Worm (Caenorhabditis elegans) whole organism, L4 larva: ENCODE results near the gene micu-1.
A peak's percentile ranks its signal among the peaks of the same experiment; 100 is the strongest.

ENCODE experiments used
- F37D6.2 ChIP-seq: sonication (generic microtip); optimal IDR thresholded peaks from 2 replicates; lab custom pipeline; 2016; ENCODE audit warnings: mild to moderate bottlenecking, missing genetic modification characterization, missing compliant biosample characterization
- R02D3.7 ChIP-seq: fragments of 150-350 bp; sonication (generic microtip); optimal IDR thresholded peaks from 3 replicates; lab custom pipeline; 2014; ENCODE audit warnings: missing biosample characterization, missing genetic modification characterization
- Y105C5A.15 ChIP-seq: fragments of 200-800 bp; sonication (Bioruptor generic); IDR thresholded peaks from 2 replicates; pipeline ENCODE4 v1.3.6; 2022; ENCODE audit warnings: missing genetic modification characterization, missing compliant biosample characterization
- ZK546.5 ChIP-seq, 2 experiments: sonication (generic microtip); optimal IDR thresholded peaks; 2 replicates each; lab custom pipeline; 2017; ENCODE audit warnings: missing biosample characterization in 2 of 2, missing genetic modification characterization in 2 of 2
- aha-1 ChIP-seq: fragments of 150-350 bp; peaks from one replicate; lab custom pipeline; 2014; ENCODE audit warnings: missing biosample characterization, missing genetic modification characterization
- ceh-62 ChIP-seq: sonication (generic microtip); optimal IDR thresholded peaks from 2 replicates; lab custom pipeline; 2017; ENCODE audit warnings: missing biosample characterization, missing genetic modification characterization
- cey-2 ChIP-seq: sonication (generic microtip); optimal IDR thresholded peaks from 3 replicates; lab custom pipeline; 2017; ENCODE audit warnings: missing genetic modification characterization, mild to moderate bottlenecking, missing compliant biosample characterization, antibody characterized with exemption, borderline replicate concordance; ENCODE audit not compliant: insufficient read depth
- ctbp-1 ChIP-seq: fragments of 200-800 bp; sonication (Bioruptor generic); IDR thresholded peaks from 2 replicates; pipeline ENCODE4 v1.3.6; 2022; ENCODE audit warnings: missing genetic modification reagents, missing genetic modification characterization, missing compliant biosample characterization
- dmd-6 ChIP-seq: fragments of 200-800 bp; sonication (Bioruptor generic); IDR thresholded peaks from 2 replicates; pipeline ENCODE4 v1.3.6; 2022; ENCODE audit warnings: missing genetic modification reagents, missing genetic modification characterization, missing compliant biosample characterization
- dmd-8 ChIP-seq: fragments of 200-800 bp; sonication (Bioruptor generic); IDR thresholded peaks from 2 replicates; pipeline ENCODE4 v1.3.6; 2022; ENCODE audit warnings: missing genetic modification characterization, missing compliant biosample characterization
- egl-43 ChIP-seq: fragments of 200-800 bp; sonication (Bioruptor generic); IDR thresholded peaks from 2 replicates; pipeline ENCODE4 v1.3.6; 2022; ENCODE audit warnings: missing genetic modification reagents, missing genetic modification characterization, missing compliant biosample characterization
- fos-1 ChIP-seq: fragments of 150-350 bp; optimal IDR thresholded peaks from 2 replicates; lab custom pipeline; 2014; ENCODE audit warnings: missing biosample characterization, missing genetic modification characterization
- hif-1 ChIP-seq, 2 experiments: sonication (generic microtip); optimal IDR thresholded peaks; 2 replicates each; lab custom pipeline; 2016 to 2017; ENCODE audit warnings: missing compliant biosample characterization in 2 of 2, missing genetic modification characterization in 2 of 2, missing genetic modification reagents in 2 of 2, missing genotype in 2 of 2, mild to moderate bottlenecking in 1 of 2
- lin-1 ChIP-seq: fragments of 200-800 bp; sonication (Bioruptor generic); IDR thresholded peaks from 2 replicates; pipeline ENCODE4 v1.3.6; 2022; ENCODE audit warnings: missing genetic modification reagents, missing genetic modification characterization, missing compliant biosample characterization
- lin-29 ChIP-seq: fragments of 200-800 bp; sonication (Bioruptor generic); IDR thresholded peaks from 2 replicates; pipeline ENCODE4 v1.3.6; 2022; ENCODE audit warnings: missing genetic modification reagents, missing genetic modification characterization, missing compliant biosample characterization
- lin-38 ChIP-seq: fragments of 200-800 bp; sonication (Bioruptor generic); IDR thresholded peaks from 2 replicates; pipeline ENCODE4 v1.3.6; 2022; ENCODE audit warnings: missing genetic modification reagents, missing genetic modification characterization, missing compliant biosample characterization
- lin-39 ChIP-seq: fragments of 150-350 bp; optimal IDR thresholded peaks from 2 replicates; lab custom pipeline; 2014; ENCODE audit warnings: missing biosample characterization, missing genetic modification reagents, missing genetic modification characterization
- lir-3 ChIP-seq: sonication (generic microtip); optimal IDR thresholded peaks from 2 replicates; lab custom pipeline; 2016; ENCODE audit warnings: mild to moderate bottlenecking, missing genetic modification characterization, missing compliant biosample characterization
- madf-5 ChIP-seq, 2 experiments: fragments of 200-800 bp; sonication (Bioruptor generic); IDR thresholded peaks; 2 replicates each; pipeline ENCODE4 v1.3.6; 2022; ENCODE audit warnings: missing compliant biosample characterization in 2 of 2, missing genetic modification characterization in 2 of 2
- madf-9 ChIP-seq: fragments of 200-800 bp; sonication (Bioruptor generic); conservative IDR thresholded peaks from 2 replicates; pipeline ENCODE4 v1.3.6; 2022; ENCODE audit warnings: missing genetic modification reagents, missing genetic modification characterization, missing compliant biosample characterization
- mdt-29 ChIP-seq: fragments of 200-800 bp; sonication (Bioruptor generic); IDR thresholded peaks from 2 replicates; pipeline ENCODE4 v1.3.6; 2022; ENCODE audit warnings: missing genetic modification reagents, missing genetic modification characterization, missing compliant biosample characterization
- mes-2 ChIP-seq: sonication (generic microtip); optimal IDR thresholded peaks from 2 replicates; lab custom pipeline; 2016; ENCODE audit warnings: missing genotype, mild to moderate bottlenecking, missing genetic modification characterization, missing compliant biosample characterization; ENCODE audit not compliant: poor library complexity, severe bottlenecking
- nhr-102 ChIP-seq: sonication (generic microtip); optimal IDR thresholded peaks from 2 replicates; lab custom pipeline; 2016; ENCODE audit warnings: mild to moderate bottlenecking, missing genetic modification characterization, moderate library complexity, missing compliant biosample characterization
- nhr-11 ChIP-seq: fragments of 150-350 bp; optimal IDR thresholded peaks from 2 replicates; lab custom pipeline; 2014; ENCODE audit warnings: missing biosample characterization, missing genetic modification characterization
- nhr-237 ChIP-seq: sonication (generic microtip); optimal IDR thresholded peaks from 2 replicates; lab custom pipeline; 2017; ENCODE audit warnings: missing biosample characterization, missing genetic modification characterization
- nhr-41 ChIP-seq: fragments of 200-800 bp; sonication (Bioruptor generic); IDR thresholded peaks from 2 replicates; pipeline ENCODE4 v1.3.6; 2022; ENCODE audit warnings: missing genetic modification reagents, missing genetic modification characterization, missing compliant biosample characterization
- nhr-42 ChIP-seq: fragments of 200-800 bp; sonication (Bioruptor generic); IDR thresholded peaks from 2 replicates; pipeline ENCODE4 v1.3.6; 2022; ENCODE audit warnings: missing genetic modification characterization, missing compliant biosample characterization
- nhr-77 ChIP-seq: fragments of 150-350 bp; optimal IDR thresholded peaks from 2 replicates; lab custom pipeline; 2014; ENCODE audit warnings: missing biosample characterization, missing genetic modification characterization
- php-3 ChIP-seq: fragments of 200-800 bp; sonication (Bioruptor generic); IDR thresholded peaks from 2 replicates; pipeline ENCODE4 v1.3.6; 2022; ENCODE audit warnings: missing genetic modification reagents, missing genetic modification characterization, missing compliant biosample characterization
- pqm-1 ChIP-seq: sonication (generic microtip); optimal IDR thresholded peaks from 2 replicates; lab custom pipeline; 2017; ENCODE audit warnings: missing biosample characterization, missing genetic modification characterization
- snpc-1.2 ChIP-seq: fragments of 200-800 bp; sonication (Bioruptor generic); IDR thresholded peaks from 2 replicates; pipeline ENCODE4 v1.3.6; 2022; ENCODE audit warnings: missing genetic modification reagents, missing genetic modification characterization, missing compliant biosample characterization
- snpc-4 ChIP-seq: fragments of 150-350 bp; optimal IDR thresholded peaks from 2 replicates; lab custom pipeline; 2014; ENCODE audit warnings: missing biosample characterization, missing genetic modification characterization
- spr-1 ChIP-seq: sonication (generic microtip); optimal IDR thresholded peaks from 2 replicates; lab custom pipeline; 2016; ENCODE audit warnings: mild to moderate bottlenecking, missing genetic modification characterization, missing compliant biosample characterization
- tra-1 ChIP-seq: fragments of 200-800 bp; sonication (Bioruptor generic); IDR thresholded peaks from 2 replicates; pipeline ENCODE4 v1.3.6; 2022; ENCODE audit warnings: missing genetic modification reagents, missing genetic modification characterization, missing compliant biosample characterization
- unc-62 ChIP-seq, 3 experiments: fragments of 150-350 bp in 1 of 3; sonication (generic microtip); optimal IDR thresholded peaks in 2 of 3; peaks in 1 of 3; 1 replicate in 1 of 3; 2 replicates in 2 of 3; lab custom pipeline; 2014 to 2017; ENCODE audit warnings: missing biosample characterization in 3 of 3, missing genetic modification characterization in 3 of 3, missing genetic modification reagents in 3 of 3, missing genotype in 1 of 3
- zfp-2 ChIP-seq: sonication (generic microtip); optimal IDR thresholded peaks from 2 replicates; lab custom pipeline; 2016; ENCODE audit warnings: mild to moderate bottlenecking, missing genetic modification characterization, missing compliant biosample characterization
- zip-11 ChIP-seq: fragments of 200-800 bp; sonication (Bioruptor generic); IDR thresholded peaks from 2 replicates; pipeline ENCODE4 v1.3.6; 2022; ENCODE audit warnings: missing genetic modification characterization, missing compliant biosample characterization
- zip-2 ChIP-seq: fragments of 150-350 bp; optimal IDR thresholded peaks from 2 replicates; lab custom pipeline; 2014; ENCODE audit warnings: missing biosample characterization, missing genetic modification characterization
- ztf-7 ChIP-seq: fragments of 150-350 bp; optimal IDR thresholded peaks from 2 replicates; lab custom pipeline; 2014; ENCODE audit warnings: missing biosample characterization, missing genetic modification characterization

micu-1 gene

DNA sequence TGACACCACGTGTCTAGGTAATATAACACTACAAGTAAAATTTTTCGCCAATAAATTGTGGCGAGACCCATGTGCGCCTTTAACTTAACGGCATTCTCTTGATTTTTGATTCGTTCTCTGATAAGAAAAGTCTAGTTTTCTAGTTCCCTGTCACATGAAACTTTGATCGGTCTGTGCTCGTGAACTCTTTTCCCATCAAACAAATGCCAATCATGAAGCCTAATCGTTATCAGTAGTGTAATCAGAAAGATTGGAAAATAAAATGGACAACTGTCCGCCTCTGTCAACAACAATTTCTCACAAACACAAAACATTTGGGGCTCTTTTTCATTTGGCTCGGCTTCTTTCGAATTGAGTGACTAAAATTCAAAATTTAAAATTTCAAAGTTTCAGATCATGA, 43.9 kb upstream of the micu-1 start, which contains the start of gene ttr-45 (continued):
- TF ChIP-seq nhr-237 (tag; lab: Kevin White, UChicago) (no peak), fos-1 (tag; lab: Kevin White, UChicago) (no peak), snpc-4 (tag; lab: Kevin White, UChicago) (no peak), mes-2 (tag; lab: Kevin White, UChicago) (peak; percentile 1), pqm-1 (tag; lab: Kevin White, UChicago) (peak; percentile 96), zfp-2 (tag; lab: Kevin White, UChicago) (no peak), aha-1 (no peak), tra-1 (GFP tag; lab: Robert Waterston, UW) (peak; percentile 89), nhr-77 (tag; lab: Kevin White, UChicago) (peak; percentile 88), spr-1 (tag; lab: Kevin White, UChicago) (no peak), zip-2 (tag; lab: Kevin White, UChicago) (peak; percentile 30), snpc-1.2 (no peak), nhr-42 (GFP tag; lab: Robert Waterston, UW) (0 out of 2 replicates have a peak, but pooled peaks have one; percentile 27), dmd-6 (GFP tag; lab: Robert Waterston, UW) (peak; percentile 99), ceh-62 (tag; lab: Kevin White, UChicago) (no peak), lin-1 (GFP tag; lab: Robert Waterston, UW) (peak; percentile 83), F37D6.2 (tag; lab: Kevin White, UChicago) (no peak), cey-2 (tag; lab: Kevin White, UChicago) (no peak), nhr-11 (tag; lab: Kevin White, UChicago) (peak; percentile 77), lir-3 (tag; lab: Kevin White, UChicago) (no peak), lin-29 (GFP tag; lab: Robert Waterston, UW) (no peak), dmd-8 (no peak), ztf-7 (tag; lab: Kevin White, UChicago) (peak; percentile 52), egl-43 (GFP tag; lab: Robert Waterston, UW) (no peak), lin-38 (GFP tag; lab: Robert Waterston, UW) (peak; percentile 38), php-3 (peak; percentile 93), nhr-102 (tag; lab: Kevin White, UChicago) (peak; percentile 70), mdt-29 (GFP tag; lab: Robert Waterston, UW) (peak; percentile 46; the same call in 1 of the 2 replicates), unc-62 (GFP tag; optimal IDR thresholded peaks at IDR 0.05 in 1 of 2; lab: Kevin White, UChicago) (peak; percentile 83 to 91), unc-62 (tag; optimal IDR thresholded peaks at IDR 0.05; lab: Kevin White, UChicago) (no peak), ctbp-1 (GFP tag; lab: Robert Waterston, UW) (no peak), zip-11 (no peak), madf-9 (GFP tag; lab: Robert Waterston, UW) (no peak), hif-1 (tag; optimal IDR thresholded peaks at IDR 0.05; lab: Kevin White, UChicago) (peak in 1 of 2 experiments; percentile 43)
- TF ChIP-seq, all 104 proteins: peak for 31

- TF ChIP-seq lin-39 (tag; lab: Kevin White, UChicago) (no peak), Y105C5A.15 (GFP tag; lab: Robert Waterston, UW) (no peak), lin-29 (GFP tag; lab: Robert Waterston, UW) (no peak), hif-1 (tag; optimal IDR thresholded peaks at IDR 0.05; lab: Kevin White, UChicago) (no peak), ZK546.5 (tag; optimal IDR thresholded peaks at IDR 0.05; lab: Kevin White, UChicago) (no peak), R02D3.7 (no peak), madf-5 (GFP tag; IDR thresholded peaks at IDR 0.05; lab: Robert Waterston, UW) (no peak)
These were observed 41.8 kb upstream of the micu-1 start, which contains the start of gene bus-12 for ce11 chrIV:13255886-13256285. TSS of gene bus-12 (plus strand) at chrIV:13256186.

- TF ChIP-seq nhr-41 (GFP tag; lab: Robert Waterston, UW) (0 out of 2 replicates have a peak, but pooled peaks have one; percentile 9), nhr-102 (tag; lab: Kevin White, UChicago) (no peak)
These were observed 38.9 kb upstream of the micu-1 start, which contains the start of gene JC8.16 for ce11 chrIV:13258872-13259271. TSS of gene JC8.16 (plus strand) at chrIV:13259172.
